Fruit fly (Drosophila melanogaster): ENCODE results near the gene pst.

- TF ChIP-seq CG8478 (optimal IDR thresholded peaks at IDR 0.05) (no peak), CTCF (optimal IDR thresholded peaks at IDR 0.05) (no peak)
Observed at dm6 chr3L:7344965-7345427, 15.1 kb downstream of the pst start, which contains the start of gene Cln7.

Measured in S2 (cell line).